Fruit fly (Drosophila melanogaster): Measurements from ENCODE around the gene Dysb.

- no peak for TF ChIP-seq unpg (GFP tag; optimal IDR thresholded peaks at IDR 0.05)
- no peak for TF ChIP-seq row (GFP tag; IDR thresholded peaks at IDR 0.05)
- TF ChIP-seq CG17361 (GFP tag; IDR thresholded peaks at IDR 0.05) = no peak
- TF ChIP-seq lab (GFP tag; optimal IDR thresholded peaks at IDR 0.05) = no peak
- TF ChIP-seq br (optimal IDR thresholded peaks at IDR 0.05) = no peak
- TF ChIP-seq Hand (GFP tag; optimal IDR thresholded peaks at IDR 0.05) = no peak
- TF ChIP-seq cwo (GFP tag; optimal IDR thresholded peaks at IDR 0.05) = no peak
- no peak for TF ChIP-seq CG8478 (optimal IDR thresholded peaks at IDR 0.05)
- no peak for TF ChIP-seq tap (tag; optimal IDR thresholded peaks at IDR 0.05)
- TF ChIP-seq ranshi (GFP tag; IDR thresholded peaks at IDR 0.05) = 0 out of 2 replicates have a peak, but pooled peaks have one; percentile 6
- no peak for TF ChIP-seq CG11456 (GFP tag; IDR thresholded peaks at IDR 0.05)
These were observed 46.6 kb downstream of the Dysb start, which contains the start of gene COX6AL2 for dm6 chr3L:18914100-18914683.
